Fruit fly (Drosophila melanogaster): ENCODE data around the gene CG12155.

DNA sequence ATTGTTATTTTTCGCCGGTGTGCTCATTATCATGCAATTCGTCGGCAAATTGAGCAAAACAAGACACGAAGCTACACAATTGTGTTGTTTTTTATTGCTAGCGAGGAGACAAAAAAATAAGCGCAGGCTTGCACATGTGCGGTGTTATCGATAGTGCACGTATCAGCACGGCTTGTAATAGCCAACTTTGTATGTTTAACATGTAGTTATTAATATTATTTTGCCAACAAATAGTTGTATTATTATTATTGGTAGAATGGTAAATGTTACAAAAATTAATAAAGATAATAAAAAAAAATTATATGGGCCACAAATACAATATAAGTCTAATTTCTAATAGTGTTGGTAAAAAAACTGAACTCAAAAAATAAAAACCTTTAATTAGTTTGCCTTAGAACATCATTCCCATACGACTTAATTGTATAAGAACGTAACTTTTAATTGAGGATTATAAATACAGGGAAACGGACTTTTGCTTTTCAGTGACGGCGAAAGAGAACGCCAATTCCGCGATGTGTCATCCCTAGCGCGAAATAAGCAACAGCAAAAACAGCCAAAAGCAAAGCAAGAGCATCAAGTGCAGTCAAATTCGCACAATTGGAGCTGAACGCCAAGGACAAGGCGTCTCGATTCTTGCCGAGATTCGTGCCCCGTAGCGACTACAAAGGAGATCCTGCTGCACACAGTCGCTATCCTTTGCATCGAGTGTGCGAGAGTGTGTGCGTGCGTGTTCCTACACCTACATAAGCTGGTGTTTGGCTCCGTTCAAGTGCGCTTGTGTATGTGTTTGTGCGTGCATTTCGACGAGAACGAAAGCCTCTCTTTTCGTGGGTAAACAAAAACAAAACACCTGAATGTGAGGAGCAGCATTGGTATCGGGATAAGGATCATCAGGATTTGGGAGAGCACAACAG lies at the start of gene CG12155, which contains the start of gene NELF-B:
- no peak for TF ChIP-seq CG8478 (optimal IDR thresholded peaks at IDR 0.05)
- no peak for TF ChIP-seq EcR (GFP tag; optimal IDR thresholded peaks at IDR 0.05)
- no peak for TF ChIP-seq Dll (optimal IDR thresholded peaks at IDR 0.05)
- no peak for TF ChIP-seq usp (GFP tag; optimal IDR thresholded peaks at IDR 0.05)
- TF ChIP-seq psq (optimal IDR thresholded peaks at IDR 0.05), result no peak

Data from whole organism.